Fruit fly (Drosophila melanogaster) whole organism, embryonic: ENCODE results near the gene mus201.

Source experiments
- C15 ChIP-seq: fragments of 200-800 bp; sonication (Bioruptor generic); IDR thresholded peaks from 3 replicates; pipeline ENCODE4 v1.3.6; 2022; ENCODE audit warnings: missing biosample characterization, missing genetic modification characterization
- CG1024 ChIP-seq: fragments of 200-800 bp; sonication (Bioruptor generic); IDR thresholded peaks from 2 replicates; pipeline ENCODE4 v1.3.6; 2022; ENCODE audit warnings: missing biosample characterization, missing genetic modification characterization
- CG11398 ChIP-seq: fragments of 200-800 bp; sonication (Bioruptor generic); optimal IDR thresholded peaks from 2 replicates; lab custom pipeline; 2016; ENCODE audit warnings: missing biosample characterization, missing genetic modification characterization
- CG13296 ChIP-seq: fragments of 200-800 bp; sonication (Bioruptor generic); optimal IDR thresholded peaks from 3 replicates; lab custom pipeline; 2018; ENCODE audit warnings: missing biosample characterization, mild to moderate bottlenecking, missing genetic modification characterization
- CG14860 ChIP-seq: fragments of 200-800 bp; sonication (Bioruptor generic); IDR thresholded peaks from 3 replicates; pipeline ENCODE4 v1.3.6; 2022; ENCODE audit warnings: missing biosample characterization, missing genetic modification characterization; ENCODE audit not compliant: partially characterized antibody
- CG15514 ChIP-seq: fragments of 200-800 bp; sonication (Bioruptor generic); optimal IDR thresholded peaks from 3 replicates; lab custom pipeline; 2017; ENCODE audit warnings: missing biosample characterization, missing genetic modification characterization, mild to moderate bottlenecking, moderate library complexity, missing genetic modification reagents
- CG17802 ChIP-seq: fragments of 200-800 bp; sonication (Bioruptor generic); optimal IDR thresholded peaks from 2 replicates; lab custom pipeline; 2018; ENCODE audit warnings: missing biosample characterization, mild to moderate bottlenecking, missing genetic modification characterization, moderate library complexity
- CG2116 ChIP-seq: fragments of 200-800 bp; sonication (Bioruptor generic); optimal IDR thresholded peaks from 3 replicates; lab custom pipeline; 2018; ENCODE audit warnings: missing biosample characterization, mild to moderate bottlenecking, missing genetic modification characterization
- CG2875 ChIP-seq: fragments of 200-800 bp; sonication (Bioruptor generic); optimal IDR thresholded peaks from 2 replicates; lab custom pipeline; 2017; ENCODE audit warnings: missing biosample characterization, mild to moderate bottlenecking, missing genetic modification characterization, missing genetic modification reagents
- CG3838 ChIP-seq: fragments of 200-800 bp; sonication (Bioruptor generic); optimal IDR thresholded peaks from 3 replicates; lab custom pipeline; 2016; ENCODE audit warnings: missing biosample characterization, missing genetic modification characterization
- CG4617 ChIP-seq: fragments of 200-800 bp; sonication (Bioruptor generic); optimal IDR thresholded peaks from 3 replicates; lab custom pipeline; 2016; ENCODE audit warnings: missing biosample characterization, missing genetic modification characterization, borderline replicate concordance
- CG4854 ChIP-seq: fragments of 200-800 bp; sonication (Bioruptor generic); optimal IDR thresholded peaks from 2 replicates; lab custom pipeline; 2016; ENCODE audit warnings: missing biosample characterization, missing genetic modification characterization, inconsistent platforms
- CG7357 ChIP-seq: fragments of 200-800 bp; sonication (Bioruptor generic); IDR thresholded peaks from 3 replicates; pipeline ENCODE4 v1.3.6; 2022; ENCODE audit warnings: missing biosample characterization, missing genetic modification characterization
- CG7556 ChIP-seq: fragments of 200-800 bp; sonication (Bioruptor generic); optimal IDR thresholded peaks from 2 replicates; lab custom pipeline; 2017; ENCODE audit warnings: missing biosample characterization, mild to moderate bottlenecking, missing genetic modification characterization
- CG9932 ChIP-seq: fragments of 200-800 bp; sonication (Bioruptor generic); IDR thresholded peaks from 2 replicates; pipeline ENCODE4 v1.3.6; 2022; ENCODE audit warnings: missing biosample characterization, missing genetic modification characterization
- CTCF ChIP-seq: fragments of 200-800 bp; sonication (Bioruptor generic); optimal IDR thresholded peaks from 2 replicates; lab custom pipeline; 2017; ENCODE audit warnings: missing biosample characterization, mild to moderate bottlenecking, missing genetic modification characterization, moderate library complexity
- CoRest ChIP-seq: fragments of 200-800 bp; sonication (Bioruptor generic); optimal IDR thresholded peaks from 3 replicates; lab custom pipeline; 2018; ENCODE audit warnings: missing biosample characterization, mild to moderate bottlenecking, missing genetic modification characterization, moderate library complexity
- Dek ChIP-seq: fragments of 200-800 bp; sonication (Bioruptor generic); optimal IDR thresholded peaks from 3 replicates; lab custom pipeline; 2019; ENCODE audit warnings: missing biosample characterization, mild to moderate bottlenecking, missing genetic modification characterization, moderate library complexity
- Elba2 ChIP-seq: fragments of 200-800 bp; sonication (Bioruptor generic); optimal IDR thresholded peaks from 3 replicates; lab custom pipeline; 2016; ENCODE audit warnings: missing biosample characterization, missing genetic modification characterization
- Hr3 ChIP-seq: fragments of 200-800 bp; sonication (Bioruptor generic); optimal IDR thresholded peaks from 3 replicates; lab custom pipeline; 2016; ENCODE audit warnings: missing biosample characterization, missing genetic modification characterization
- Lhr ChIP-seq: fragments of 200-800 bp; sonication (Bioruptor generic); optimal IDR thresholded peaks from 3 replicates; lab custom pipeline; 2017; ENCODE audit warnings: mild to moderate bottlenecking, missing biosample characterization, missing genetic modification reagents, missing genetic modification characterization
- Myb ChIP-seq: fragments of 200-800 bp; sonication (Bioruptor generic); optimal IDR thresholded peaks from 2 replicates; lab custom pipeline; 2016; ENCODE audit warnings: missing biosample characterization, missing genetic modification characterization
- NC2β ChIP-seq: fragments of 200-800 bp; sonication (Bioruptor generic); optimal IDR thresholded peaks from 2 replicates; lab custom pipeline; 2016; ENCODE audit warnings: missing biosample characterization, missing genetic modification characterization
- Nf-YB ChIP-seq: fragments of 200-800 bp; sonication (Bioruptor generic); optimal IDR thresholded peaks from 3 replicates; lab custom pipeline; 2019; ENCODE audit warnings: missing biosample characterization, mild to moderate bottlenecking, missing genetic modification characterization, moderate library complexity
- chif ChIP-seq, 2 experiments: fragments of 200-800 bp; sonication (Bioruptor generic); optimal IDR thresholded peaks; 3 replicates each; lab custom pipeline; 2016; ENCODE audit warnings: missing biosample characterization in 2 of 2, missing genetic modification characterization in 2 of 2
- chn ChIP-seq: fragments of 200-800 bp; sonication (Bioruptor generic); optimal IDR thresholded peaks from 2 replicates; lab custom pipeline; 2016; ENCODE audit warnings: missing biosample characterization, missing genetic modification characterization
- dpn ChIP-seq, 2 experiments: fragments of 200-800 bp; sonication (Bioruptor generic); optimal IDR thresholded peaks; 3 replicates each; lab custom pipeline; 2016; ENCODE audit warnings: missing biosample characterization in 2 of 2, missing genetic modification characterization in 2 of 2
- ftz-f1 ChIP-seq: fragments of 200-800 bp; sonication (Bioruptor generic); optimal IDR thresholded peaks from 2 replicates; lab custom pipeline; 2016; ENCODE audit warnings: missing biosample characterization, missing genetic modification characterization
- lilli ChIP-seq: fragments of 200-800 bp; sonication (Bioruptor generic); optimal IDR thresholded peaks from 3 replicates; lab custom pipeline; 2016; ENCODE audit warnings: missing biosample characterization, missing genetic modification characterization
- pho ChIP-seq: fragments of 200-800 bp; sonication (Bioruptor generic); optimal IDR thresholded peaks from 2 replicates; lab custom pipeline; 2016; ENCODE audit warnings: missing biosample characterization, missing genetic modification characterization
- sisA ChIP-seq: fragments of 200-800 bp; sonication (Bioruptor generic); IDR thresholded peaks from 2 replicates; pipeline ENCODE4 v1.3.6; 2022; ENCODE audit warnings: missing biosample characterization, missing genetic modification characterization
- sr ChIP-seq: fragments of 200-800 bp; sonication (Bioruptor generic); IDR thresholded peaks from 3 replicates; pipeline ENCODE4 v1.3.6; 2022; ENCODE audit warnings: missing biosample characterization, missing genetic modification characterization
- tgo ChIP-seq: fragments of 200-800 bp; sonication (Bioruptor generic); IDR thresholded peaks from 3 replicates; pipeline ENCODE4 v1.3.6; 2022; ENCODE audit warnings: missing biosample characterization, missing genetic modification characterization
- tx ChIP-seq: fragments of 200-800 bp; sonication (Bioruptor generic); optimal IDR thresholded peaks from 2 replicates; lab custom pipeline; 2016; ENCODE audit warnings: missing biosample characterization, missing genetic modification characterization
- usp ChIP-seq: fragments of >200 bp; optimal IDR thresholded peaks from 2 replicates; lab custom pipeline; 2017; ENCODE audit warnings: missing biosample characterization, missing genetic modification characterization
- vnd ChIP-seq: fragments of 200-800 bp; sonication (Bioruptor generic); IDR thresholded peaks from 3 replicates; pipeline ENCODE4 v1.3.6; 2022; ENCODE audit warnings: missing biosample characterization, missing genetic modification characterization; ENCODE audit not compliant: partially characterized antibody
- zfh2 ChIP-seq: fragments of 200-800 bp; sonication (Bioruptor generic); optimal IDR thresholded peaks from 2 replicates; lab custom pipeline; 2016; ENCODE audit warnings: missing biosample characterization, missing genetic modification characterization

Gene mus201

DNA sequence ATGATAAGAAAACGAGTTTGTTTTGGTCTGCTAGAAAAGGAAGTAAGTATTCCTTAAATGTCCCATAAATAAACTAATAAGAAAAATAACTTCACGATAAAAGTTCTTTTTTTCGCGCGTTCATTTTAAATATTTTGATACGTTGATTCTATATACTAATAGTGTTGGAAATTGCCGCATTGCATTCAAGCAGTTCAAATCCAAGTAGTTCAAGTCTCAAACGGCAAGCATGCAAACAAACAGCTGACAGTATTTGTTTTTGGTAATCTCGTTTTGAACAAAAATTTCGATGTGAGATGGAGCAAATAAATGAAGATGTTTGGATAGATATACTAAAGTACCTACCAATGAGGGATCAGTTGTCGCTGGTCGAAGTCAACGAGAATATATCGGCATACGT is 50.8 kb downstream of the mus201 start, which contains the start of gene CG13088 (continued):
- TF ChIP-seq CG13296 (GFP tag; lab: Kevin White, UChicago) (no peak), lilli (GFP tag; lab: Kevin White, UChicago) (peak; percentile 6), NC2β (peak; percentile 36), Nf-YB (GFP tag; lab: Kevin White, UChicago) (no peak), CG7357 (GFP tag; lab: Robert Waterston, UW) (no peak), Elba2 (GFP tag; lab: Kevin White, UChicago) (peak; percentile 32), zfh2 (peak; percentile 40), CG3838 (GFP tag; lab: Kevin White, UChicago) (peak; percentile 29), pho (GFP tag; lab: Kevin White, UChicago) (peak; percentile 32), chn (peak; percentile 23), CTCF (GFP tag; lab: Kevin White, UChicago) (peak; percentile 58), usp (no peak), CG17802 (peak; percentile 33), CG15514 (peak; percentile 61), tx (no peak), CG7556 (GFP tag; lab: Kevin White, UChicago) (no peak), CG2116 (GFP tag; lab: Kevin White, UChicago) (peak; percentile 61), Dek (tag; lab: Kevin White, UChicago) (peak; percentile 6), CG4617 (GFP tag; lab: Kevin White, UChicago) (peak; percentile 38), chif (GFP tag; optimal IDR thresholded peaks at IDR 0.05; lab: Kevin White, UChicago) (peak; percentile 14 to 17), CoRest (tag; lab: Kevin White, UChicago) (peak; percentile 56), CG2875 (GFP tag; lab: Kevin White, UChicago) (peak; percentile 16), sr (GFP tag; lab: Robert Waterston, UW) (no peak), CG14860 (GFP tag; lab: Robert Waterston, UW) (no peak), Myb (GFP tag; lab: Kevin White, UChicago) (peak; percentile 95)

DNA sequence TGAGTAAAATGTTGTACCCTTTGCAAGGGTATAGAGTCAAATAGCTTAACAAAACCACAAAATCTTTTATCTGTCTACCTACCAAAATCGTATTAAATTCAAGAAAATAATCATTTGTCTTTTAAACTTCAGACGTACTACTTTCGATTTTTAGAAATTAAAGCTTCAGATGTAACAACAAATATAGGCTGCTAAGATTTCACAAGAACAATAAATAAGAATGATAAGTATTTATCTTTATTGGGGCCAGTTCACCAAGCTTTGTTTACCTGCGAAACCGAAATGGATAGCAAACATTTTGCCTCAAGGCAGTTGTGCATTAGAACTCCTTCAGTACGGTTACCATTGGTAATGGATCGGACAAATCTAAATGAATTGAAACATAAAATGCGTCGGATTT is 52.5 kb downstream of the mus201 start, which contains the start of gene CG43400:
CG43400 (plus strand) TSS at position 301 of the 400 bp plus-strand sequence.
- TF ChIP-seq CG9932 (GFP tag; lab: Robert Waterston, UW), result no peak
- TF ChIP-seq CG11398 (GFP tag; lab: Kevin White, UChicago), result no peak
- no peak for TF ChIP-seq sisA (GFP tag; lab: Robert Waterston, UW)
- TF ChIP-seq Lhr, result no peak
- TF ChIP-seq C15, result no peak
- TF ChIP-seq Hr3 (GFP tag; lab: Kevin White, UChicago), result no peak
- no peak for TF ChIP-seq tgo
- no peak for TF ChIP-seq CG1024
- no peak for TF ChIP-seq CG4854 (GFP tag; lab: Kevin White, UChicago)
- no peak for TF ChIP-seq vnd (GFP tag; lab: Robert Waterston, UW)
- no peak for TF ChIP-seq CG4617 (GFP tag; lab: Kevin White, UChicago)
- TF ChIP-seq ftz-f1, result no peak
- no peak for TF ChIP-seq dpn (GFP tag; optimal IDR thresholded peaks at IDR 0.05; lab: Kevin White, UChicago)
